Fruit fly (Drosophila melanogaster) whole organism, pupa: ENCODE results near the gene Tango2.

Experiments used
- CG15710 ChIP-seq: fragments of 200-800 bp; sonication (Bioruptor generic); optimal IDR thresholded peaks from 2 replicates; lab custom pipeline; 2018; ENCODE audit warnings: missing biosample characterization, mild to moderate bottlenecking, missing genetic modification characterization, moderate library complexity
- Pif1A ChIP-seq: fragments of 200-800 bp; sonication (Bioruptor generic); optimal IDR thresholded peaks from 3 replicates; lab custom pipeline; 2016; ENCODE audit warnings: missing biosample characterization, missing genetic modification characterization
- gl ChIP-seq: fragments of 200-800 bp; sonication (Bioruptor generic); optimal IDR thresholded peaks from 2 replicates; lab custom pipeline; 2018; ENCODE audit warnings: missing biosample characterization, mild to moderate bottlenecking, missing genetic modification characterization

DNA sequence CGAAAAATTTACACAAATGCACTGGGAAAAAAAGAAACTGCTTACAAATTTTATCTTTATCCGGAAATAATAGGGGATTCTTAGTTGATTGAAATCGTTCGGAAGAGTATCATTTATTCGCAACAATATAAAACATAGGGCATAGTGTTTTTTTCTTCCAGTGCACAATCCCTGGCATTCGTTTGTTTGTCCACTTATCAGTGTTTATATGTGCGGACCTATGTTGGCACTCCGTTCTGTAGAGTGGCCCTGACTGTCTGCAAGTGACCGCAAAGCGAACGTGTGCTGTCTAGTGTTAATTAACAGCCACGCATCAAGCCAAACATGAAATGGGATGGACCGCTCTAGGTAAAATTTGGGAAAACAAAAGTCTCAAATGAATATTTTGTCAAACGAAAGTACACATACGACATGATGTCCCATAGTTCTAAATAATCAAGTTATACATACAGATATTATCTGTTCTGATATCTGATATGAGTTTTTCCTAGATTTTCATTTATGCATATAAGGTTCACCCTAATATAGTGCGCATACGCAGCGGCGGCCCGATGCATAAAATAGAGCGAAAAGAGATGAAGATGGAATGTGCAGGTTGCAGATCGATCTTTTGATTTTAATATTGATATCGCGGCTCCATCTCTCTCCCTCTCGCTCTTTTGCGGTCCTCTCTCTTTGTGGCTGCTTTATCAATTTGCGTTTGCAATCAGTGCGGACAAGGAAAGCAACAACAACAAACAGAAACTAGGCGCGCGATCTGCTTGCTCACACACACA is 24.5 kb downstream of the Tango2 start:
- TF ChIP-seq Pif1A (GFP tag; lab: Kevin White, UChicago) (peak; percentile 85), CG15710 (peak; percentile 89), gl (tag; lab: Kevin White, UChicago) (peak; percentile 67)
